Worm (Caenorhabditis elegans): ENCODE results near the gene F56D5.6.

The F56D5.6 gene

DNA sequence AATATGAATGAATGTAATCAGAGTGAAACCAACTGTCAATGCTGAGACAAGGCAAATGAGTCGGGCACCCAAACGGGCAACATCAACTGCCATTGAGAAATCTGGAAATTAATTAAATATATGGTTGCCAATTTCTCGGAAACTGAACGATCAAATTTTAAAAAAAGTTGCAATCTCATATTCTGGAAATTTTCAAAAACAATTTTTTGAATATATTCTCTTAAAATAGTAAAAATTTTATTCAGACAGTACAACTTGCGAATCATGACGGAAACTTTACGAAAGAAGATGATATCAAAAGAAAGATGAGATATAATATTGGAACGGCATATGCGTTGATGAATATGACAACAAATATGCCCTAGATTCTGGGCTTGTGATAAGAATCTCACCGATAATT is 5.6 kb upstream of the F56D5.6 start, which contains the start of gene col-121:
Gene col-121, minus strand, starts transcription at position 101 of the 400 bp plus-strand sequence.
- TF ChIP-seq hlh-8 (tag; optimal IDR thresholded peaks at IDR 0.05) (no peak), ceh-6 (GFP tag; optimal IDR thresholded peaks at IDR 0.05) (no peak), unc-42 (tag; optimal IDR thresholded peaks at IDR 0.05) (no peak), dmd-4 (tag; optimal IDR thresholded peaks at IDR 0.05; ENCODE audit: borderline replicate concordance) (no peak), hlh-13 (GFP tag; optimal IDR thresholded peaks at IDR 0.05) (no peak), ztf-16 (tag; optimal IDR thresholded peaks at IDR 0.05) (no peak), ceh-14 (tag; optimal IDR thresholded peaks at IDR 0.05) (no peak), odd-2 (tag; optimal IDR thresholded peaks at IDR 0.05) (no peak), dve-1 (tag; optimal IDR thresholded peaks at IDR 0.05) (no peak), sox-4 (tag; optimal IDR thresholded peaks at IDR 0.05) (no peak), tbx-2 (tag; optimal IDR thresholded peaks at IDR 0.05) (no peak)

DNA sequence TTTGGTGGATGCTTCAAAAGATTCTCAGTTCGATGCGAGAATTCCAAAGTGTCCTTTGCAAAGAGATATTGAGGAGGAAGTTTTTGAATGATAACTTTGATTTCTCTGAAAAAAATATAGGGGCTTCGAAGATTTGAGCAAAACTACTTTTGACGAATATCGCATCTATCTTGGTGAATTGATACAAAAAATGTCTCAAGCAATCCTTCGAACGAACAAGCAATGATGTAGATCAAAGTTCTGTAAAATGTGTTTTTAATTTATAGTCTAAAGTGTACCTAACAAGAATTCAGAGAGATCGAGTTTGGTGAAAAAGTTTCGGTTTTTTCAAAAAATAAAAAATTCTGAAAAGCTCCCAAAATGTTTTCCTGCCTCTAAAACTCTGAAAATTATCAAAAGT is 4.4 kb upstream of the F56D5.6 start, which contains the start of gene F56D5.3:
Gene F56D5.3, plus strand, starts transcription at position 301 of the 400 bp plus-strand sequence.
- TF ChIP-seq unc-86 (tag; optimal IDR thresholded peaks at IDR 0.05) (no peak), ref-2 (tag; optimal IDR thresholded peaks at IDR 0.05) (no peak), odd-2 (tag; optimal IDR thresholded peaks at IDR 0.05) (no peak), fkh-10 (GFP tag; optimal IDR thresholded peaks at IDR 0.05) (no peak), elt-4 (tag; optimal IDR thresholded peaks at IDR 0.05) (no peak), pax-1 (tag; optimal IDR thresholded peaks at IDR 0.05) (no peak), syd-9 (tag; optimal IDR thresholded peaks at IDR 0.05) (no peak), gmeb-2 (tag; optimal IDR thresholded peaks at IDR 0.05) (no peak), ceh-34 (tag; optimal IDR thresholded peaks at IDR 0.05) (no peak), unc-42 (tag; optimal IDR thresholded peaks at IDR 0.05) (no peak), ceh-2 (tag; optimal IDR thresholded peaks at IDR 0.05) (no peak), nfya-1 (tag; optimal IDR thresholded peaks at IDR 0.05) (no peak), ama-1 (optimal IDR thresholded peaks at IDR 0.05) (no peak), ceh-19 (GFP tag; optimal IDR thresholded peaks at IDR 0.05) (no peak), sox-2 (GFP tag; IDR thresholded peaks at IDR 0.05) (no peak), ceh-9 (tag; optimal IDR thresholded peaks at IDR 0.05) (no peak), pqm-1 (tag; optimal IDR thresholded peaks at IDR 0.05) (no peak), ttx-3 (tag; optimal IDR thresholded peaks at IDR 0.05) (no peak), rnt-1 (tag; optimal IDR thresholded peaks at IDR 0.05) (no peak)

DNA sequence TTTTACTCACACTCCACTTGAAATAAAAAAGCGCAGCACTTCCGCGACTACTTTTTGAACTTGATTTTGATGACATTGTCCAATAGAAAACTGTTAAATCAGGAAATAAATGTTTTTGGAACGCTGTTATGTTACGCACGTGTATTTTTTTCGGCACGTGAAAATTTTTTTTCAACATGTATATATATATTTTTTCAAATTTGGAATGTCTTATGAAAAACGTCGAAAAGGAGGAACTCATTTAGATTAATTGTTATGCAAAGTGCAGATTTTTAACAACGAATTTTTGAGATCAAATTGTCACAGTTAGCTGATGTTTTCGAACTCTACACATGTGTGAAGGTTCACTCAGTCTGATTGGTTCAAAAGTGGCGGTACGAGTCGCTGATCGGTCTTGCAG is 3.2 kb upstream of the F56D5.6 start, which contains the start of gene F56D5.2:
Gene F56D5.2, minus strand, starts transcription at position 101 of the 400 bp plus-strand sequence.
- TF ChIP-seq nhr-11 (tag; optimal IDR thresholded peaks at IDR 0.05) (no peak), ama-1 (optimal IDR thresholded peaks at IDR 0.05) (no peak), ceh-22 (tag; optimal IDR thresholded peaks at IDR 0.05) (no peak), hlh-13 (GFP tag; optimal IDR thresholded peaks at IDR 0.05) (no peak), unc-3 (GFP tag; conservative IDR thresholded peaks at IDR 0.05) (no peak), unc-3 (tag; optimal IDR thresholded peaks at IDR 0.05) (no peak), ceh-2 (tag; optimal IDR thresholded peaks at IDR 0.05) (no peak), npax-4 (tag; optimal IDR thresholded peaks at IDR 0.05) (no peak), hlh-30 (tag; optimal IDR thresholded peaks at IDR 0.05; ENCODE audit: insufficient read depth) (no peak), ceh-24 (tag; optimal IDR thresholded peaks at IDR 0.05) (no peak), C38D4.7 (GFP tag; optimal IDR thresholded peaks at IDR 0.05) (no peak), tbx-2 (tag; optimal IDR thresholded peaks at IDR 0.05) (no peak), ceh-19 (GFP tag; optimal IDR thresholded peaks at IDR 0.05) (no peak), pqm-1 (tag; optimal IDR thresholded peaks at IDR 0.05) (no peak), fax-1 (tag; optimal IDR thresholded peaks at IDR 0.05) (no peak), ceh-6 (GFP tag; optimal IDR thresholded peaks at IDR 0.05) (no peak), hlh-8 (tag; optimal IDR thresholded peaks at IDR 0.05) (no peak), unc-86 (tag; optimal IDR thresholded peaks at IDR 0.05) (no peak), ahr-1 (tag; optimal IDR thresholded peaks at IDR 0.05) (no peak), unc-55 (GFP tag; optimal IDR thresholded peaks at IDR 0.05) (no peak), fkh-10 (GFP tag; optimal IDR thresholded peaks at IDR 0.05) (no peak)

Data from whole organism, late embryonic.